Fruit fly (Drosophila melanogaster) whole organism, embryonic: ENCODE measurements around the gene Abca3.

Experiments used
- CG10462 ChIP-seq: fragments of 200-800 bp; sonication (Bioruptor generic); optimal IDR thresholded peaks from 2 replicates; lab custom pipeline; 2016; ENCODE audit warnings: missing biosample characterization, missing genetic modification characterization
- CG10959 ChIP-seq: fragments of 200-800 bp; sonication (Bioruptor generic); IDR thresholded peaks from 2 replicates; pipeline ENCODE4 v1.3.6; 2022; ENCODE audit warnings: missing biosample characterization, missing genetic modification characterization
- CG12942 ChIP-seq: fragments of 200-800 bp; sonication (Bioruptor generic); optimal IDR thresholded peaks from 3 replicates; lab custom pipeline; 2016; ENCODE audit warnings: missing biosample characterization, missing genetic modification characterization
- CG14014 ChIP-seq: fragments of 200-800 bp; sonication (Bioruptor generic); IDR thresholded peaks from 2 replicates; pipeline ENCODE4 v1.3.6; 2022; ENCODE audit warnings: missing biosample characterization, missing genetic modification characterization
- CG14441 ChIP-seq: fragments of 200-800 bp; sonication (Bioruptor generic); IDR thresholded peaks from 2 replicates; pipeline ENCODE4 v1.3.6; 2022; ENCODE audit warnings: missing biosample characterization, missing genetic modification characterization
- CG16779 ChIP-seq: fragments of 200-800 bp; sonication (Bioruptor generic); IDR thresholded peaks from 2 replicates; pipeline ENCODE4 v1.3.6; 2022; ENCODE audit warnings: missing biosample characterization, missing genetic modification characterization
- CG16815 ChIP-seq: fragments of 200-800 bp; sonication (Bioruptor generic); optimal IDR thresholded peaks from 3 replicates; lab custom pipeline; 2017; ENCODE audit warnings: missing biosample characterization, mild to moderate bottlenecking, missing genetic modification characterization
- CG17328 ChIP-seq: fragments of 200-800 bp; sonication (Bioruptor generic); IDR thresholded peaks from 2 replicates; pipeline ENCODE4 v1.3.6; 2022; ENCODE audit warnings: missing biosample characterization, missing genetic modification characterization
- CG17385 ChIP-seq: fragments of 200-800 bp; sonication (Bioruptor generic); optimal IDR thresholded peaks from 3 replicates; lab custom pipeline; 2018; ENCODE audit warnings: missing biosample characterization, mild to moderate bottlenecking, missing genetic modification characterization
- CG17568 ChIP-seq: fragments of 200-800 bp; sonication (Bioruptor generic); optimal IDR thresholded peaks from 2 replicates; lab custom pipeline; 2018; ENCODE audit warnings: missing biosample characterization, mild to moderate bottlenecking, missing genetic modification characterization, moderate library complexity
- CG18476 ChIP-seq: fragments of 200-800 bp; sonication (Bioruptor generic); optimal IDR thresholded peaks from 2 replicates; lab custom pipeline; 2016; ENCODE audit warnings: missing biosample characterization, mild to moderate bottlenecking, missing genetic modification characterization
- CG30431 ChIP-seq: fragments of 200-800 bp; sonication (Bioruptor generic); optimal IDR thresholded peaks from 2 replicates; lab custom pipeline; 2017; ENCODE audit warnings: missing biosample characterization, missing genetic modification characterization
- CG3065 ChIP-seq: fragments of 200-800 bp; sonication (Bioruptor generic); optimal IDR thresholded peaks from 2 replicates; lab custom pipeline; 2016; ENCODE audit warnings: missing biosample characterization, missing genetic modification characterization
- CG31365 ChIP-seq: fragments of 200-800 bp; sonication (Bioruptor generic); optimal IDR thresholded peaks from 2 replicates; lab custom pipeline; 2018; ENCODE audit warnings: missing biosample characterization, mild to moderate bottlenecking, missing genetic modification characterization
- CG4854 ChIP-seq: fragments of 200-800 bp; sonication (Bioruptor generic); optimal IDR thresholded peaks from 2 replicates; lab custom pipeline; 2016; ENCODE audit warnings: missing biosample characterization, missing genetic modification characterization, inconsistent platforms
- CG5245 ChIP-seq: fragments of 200-800 bp; sonication (Bioruptor generic); optimal IDR thresholded peaks from 3 replicates; lab custom pipeline; 2016; ENCODE audit warnings: missing biosample characterization, missing genetic modification characterization
- CG7839 ChIP-seq: fragments of 200-800 bp; sonication (Bioruptor generic); optimal IDR thresholded peaks from 3 replicates; lab custom pipeline; 2018; ENCODE audit warnings: missing biosample characterization, mild to moderate bottlenecking, missing genetic modification characterization, moderate library complexity
- CG8924 ChIP-seq: fragments of 200-800 bp; optimal IDR thresholded peaks from 3 replicates; lab custom pipeline; 2019; ENCODE audit warnings: missing biosample characterization, mild to moderate bottlenecking, missing genetic modification characterization, moderate library complexity
- CG9437 ChIP-seq: fragments of 200-800 bp; sonication (Bioruptor generic); optimal IDR thresholded peaks from 2 replicates; lab custom pipeline; 2018; ENCODE audit warnings: missing biosample characterization, mild to moderate bottlenecking, missing genetic modification characterization
- CG9932 ChIP-seq: fragments of 200-800 bp; sonication (Bioruptor generic); IDR thresholded peaks from 2 replicates; pipeline ENCODE4 v1.3.6; 2022; ENCODE audit warnings: missing biosample characterization, missing genetic modification characterization
- CoRest ChIP-seq: fragments of 200-800 bp; sonication (Bioruptor generic); optimal IDR thresholded peaks from 3 replicates; lab custom pipeline; 2018; ENCODE audit warnings: missing biosample characterization, mild to moderate bottlenecking, missing genetic modification characterization, moderate library complexity
- ERR ChIP-seq: fragments of 200-800 bp; sonication (Bioruptor generic); optimal IDR thresholded peaks from 2 replicates; lab custom pipeline; 2016; ENCODE audit warnings: missing biosample characterization, missing genetic modification characterization
- Elba2 ChIP-seq: fragments of 200-800 bp; sonication (Bioruptor generic); optimal IDR thresholded peaks from 3 replicates; lab custom pipeline; 2016; ENCODE audit warnings: missing biosample characterization, missing genetic modification characterization
- Ets65A ChIP-seq: fragments of 200-800 bp; sonication (Bioruptor generic); peaks from one replicate; lab custom pipeline; 2016; ENCODE audit warnings: missing biosample characterization, missing genetic modification characterization
- Hand ChIP-seq: fragments of 200-800 bp; sonication (Bioruptor generic); optimal IDR thresholded peaks from 2 replicates; lab custom pipeline; 2017; ENCODE audit warnings: mild to moderate bottlenecking, missing biosample characterization, missing genetic modification reagents, missing genetic modification characterization
- Hsf ChIP-seq: fragments of 200-800 bp; sonication (Bioruptor generic); optimal IDR thresholded peaks from 3 replicates; lab custom pipeline; 2016; ENCODE audit warnings: missing biosample characterization, missing genetic modification characterization
- Lim3 ChIP-seq: fragments of 200-800 bp; sonication (Bioruptor generic); IDR thresholded peaks from 2 replicates; pipeline ENCODE4 v1.3.6; 2022; ENCODE audit warnings: missing biosample characterization, missing genetic modification characterization
- NC2α ChIP-seq: fragments of 200-800 bp; sonication (Bioruptor generic); optimal IDR thresholded peaks from 2 replicates; lab custom pipeline; 2016; ENCODE audit warnings: missing biosample characterization, missing genetic modification characterization
- ab ChIP-seq: fragments of 200-800 bp; sonication (Bioruptor generic); optimal IDR thresholded peaks from 2 replicates; lab custom pipeline; 2016; ENCODE audit warnings: missing biosample characterization, missing genetic modification characterization
- abd-A ChIP-seq: fragments of 200-800 bp; sonication (Bioruptor generic); optimal IDR thresholded peaks from 3 replicates; lab custom pipeline; 2019; ENCODE audit warnings: missing biosample characterization, mild to moderate bottlenecking, missing genetic modification characterization, moderate library complexity
- az2 ChIP-seq: fragments of 200-800 bp; sonication (Bioruptor generic); optimal IDR thresholded peaks from 3 replicates; lab custom pipeline; 2016; ENCODE audit warnings: missing biosample characterization, missing genetic modification characterization
- bcd ChIP-seq: fragments of 200-800 bp; sonication (Bioruptor generic); optimal IDR thresholded peaks from 2 replicates; lab custom pipeline; 2017; ENCODE audit warnings: missing biosample characterization, mild to moderate bottlenecking, missing genetic modification characterization
- cato ChIP-seq: fragments of 200-800 bp; sonication (Bioruptor generic); optimal IDR thresholded peaks from 2 replicates; lab custom pipeline; 2016; ENCODE audit warnings: missing biosample characterization, missing genetic modification characterization, borderline replicate concordance
- crc ChIP-seq: fragments of 200-800 bp; sonication (Bioruptor generic); optimal IDR thresholded peaks from 2 replicates; lab custom pipeline; 2016; ENCODE audit warnings: missing biosample characterization, missing genetic modification characterization
- dpn ChIP-seq, 2 experiments: fragments of 200-800 bp; sonication (Bioruptor generic); optimal IDR thresholded peaks; 3 replicates each; lab custom pipeline; 2016; ENCODE audit warnings: missing biosample characterization in 2 of 2, missing genetic modification characterization in 2 of 2
- eve ChIP-seq, 2 experiments: fragments of >200 bp; optimal IDR thresholded peaks; 2 replicates each; lab custom pipeline; 2017; ENCODE audit warnings: missing biosample characterization in 2 of 2, missing genetic modification characterization in 2 of 2
- gcm ChIP-seq: fragments of 200-800 bp; sonication (Bioruptor generic); optimal IDR thresholded peaks from 2 replicates; lab custom pipeline; 2019; ENCODE audit warnings: missing biosample characterization, mild to moderate bottlenecking, missing genetic modification characterization, moderate library complexity
- grau ChIP-seq: fragments of 200-800 bp; optimal IDR thresholded peaks from 3 replicates; lab custom pipeline; 2019; ENCODE audit warnings: missing biosample characterization, mild to moderate bottlenecking, missing genetic modification characterization, moderate library complexity
- h ChIP-seq: fragments of >200 bp; optimal IDR thresholded peaks from 2 replicates; lab custom pipeline; 2017
- hbn ChIP-seq: fragments of 200-800 bp; sonication (Bioruptor generic); IDR thresholded peaks from 2 replicates; pipeline ENCODE4 v1.3.6; 2022; ENCODE audit warnings: missing biosample characterization, missing genetic modification characterization; ENCODE audit not compliant: partially characterized antibody
- kni ChIP-seq: fragments of 200-800 bp; sonication (Bioruptor generic); optimal IDR thresholded peaks from 3 replicates; lab custom pipeline; 2017; ENCODE audit warnings: mild to moderate bottlenecking, missing biosample characterization, missing genetic modification reagents, missing genetic modification characterization
- pita ChIP-seq: fragments of 200-800 bp; sonication (Bioruptor generic); optimal IDR thresholded peaks from 2 replicates; lab custom pipeline; 2017; ENCODE audit warnings: missing biosample characterization, mild to moderate bottlenecking, missing genetic modification characterization
- prd ChIP-seq, 3 experiments: fragments of >200 bp in 2 of 3; fragments of 200-800 bp in 1 of 3; sonication (Bioruptor generic) in 1 of 3; optimal IDR thresholded peaks in 2 of 3; IDR thresholded peaks in 1 of 3; 2 replicates in 2 of 3; 3 replicates in 1 of 3; pipeline versions ENCODE4 v1.3.6 to Lab custom; 2017 to 2022; ENCODE audit warnings: missing biosample characterization in 1 of 3, missing genetic modification characterization in 1 of 3
- stc ChIP-seq: fragments of 200-800 bp; sonication (Bioruptor generic); IDR thresholded peaks from 2 replicates; pipeline ENCODE4 v1.3.6; 2022; ENCODE audit warnings: missing biosample characterization, missing genetic modification characterization
- sug ChIP-seq: fragments of 200-800 bp; optimal IDR thresholded peaks from 2 replicates; lab custom pipeline; 2019; ENCODE audit warnings: missing biosample characterization, mild to moderate bottlenecking, missing genetic modification characterization, moderate library complexity
- unpg ChIP-seq: fragments of 200-800 bp; sonication (Bioruptor generic); optimal IDR thresholded peaks from 3 replicates; lab custom pipeline; 2018; ENCODE audit warnings: missing biosample characterization, mild to moderate bottlenecking, missing genetic modification characterization, moderate library complexity
- vfl ChIP-seq: fragments of 200-800 bp; sonication (Bioruptor generic); optimal IDR thresholded peaks from 2 replicates; lab custom pipeline; 2016; ENCODE audit warnings: missing biosample characterization, missing genetic modification characterization
- vnd ChIP-seq: fragments of 200-800 bp; sonication (Bioruptor generic); IDR thresholded peaks from 3 replicates; pipeline ENCODE4 v1.3.6; 2022; ENCODE audit warnings: missing biosample characterization, missing genetic modification characterization; ENCODE audit not compliant: partially characterized antibody
- wdn ChIP-seq: fragments of 200-800 bp; sonication (Bioruptor generic); IDR thresholded peaks from 2 replicates; pipeline ENCODE4 v1.3.6; 2022; ENCODE audit warnings: missing biosample characterization, missing genetic modification characterization
- zf30C ChIP-seq: fragments of 200-800 bp; sonication (Bioruptor generic); optimal IDR thresholded peaks from 3 replicates; lab custom pipeline; 2018; ENCODE audit warnings: missing biosample characterization, mild to moderate bottlenecking, missing genetic modification characterization

Abca3 gene

dm6 chrX:21306485-21307142 is at the start of gene Abca3 (continued):
- TF ChIP-seq vnd (GFP tag; lab: Robert Waterston, UW) (no peak), CG10959 (GFP tag; lab: Robert Waterston, UW) (0 out of 2 replicates have a peak, but pooled peaks have one; percentile 13), bcd (peak; percentile 63), Hand (no peak), cato (GFP tag; lab: Kevin White, UChicago) (no peak), CG4854 (GFP tag; lab: Kevin White, UChicago) (peak; percentile 17), abd-A (no peak), CG7839 (tag; lab: Kevin White, UChicago) (peak; percentile 75), Lim3 (no peak), hbn (GFP tag; lab: Robert Waterston, UW) (no peak), ERR (GFP tag; lab: Kevin White, UChicago) (peak; percentile 27), kni (peak; percentile 91), Elba2 (GFP tag; lab: Kevin White, UChicago) (no peak), sug (tag; lab: Kevin White, UChicago) (peak; percentile 83), CoRest (tag; lab: Kevin White, UChicago) (peak; percentile 78), wdn (peak; percentile 54), CG16815 (GFP tag; lab: Kevin White, UChicago) (peak; percentile 4), CG30431 (peak; percentile 13), CG17328 (GFP tag; lab: Robert Waterston, UW) (0 out of 2 replicates have a peak, but pooled peaks have one; percentile 23), CG17568 (GFP tag; lab: Kevin White, UChicago) (peak; percentile 42), CG14014 (peak; percentile 54), CG8924 (tag; lab: Kevin White, UChicago) (peak; percentile 68), az2 (GFP tag; lab: Kevin White, UChicago) (peak; percentile 40), CG18476 (GFP tag; lab: Kevin White, UChicago) (peak; percentile 3), eve (GFP tag; optimal IDR thresholded peaks at IDR 0.05; lab: Kevin White, UChicago) (peak in 1 of 2 experiments; percentile 79), crc (GFP tag; lab: Kevin White, UChicago) (peak; percentile 56), CG10462 (GFP tag; lab: Kevin White, UChicago) (no peak), ab (GFP tag; lab: Kevin White, UChicago) (no peak), CG12942 (peak; percentile 6), CG14441 (GFP tag; lab: Robert Waterston, UW) (no peak), CG17385 (GFP tag; lab: Kevin White, UChicago) (peak; percentile 55), CG16779 (GFP tag; lab: Robert Waterston, UW) (no peak), h (lab: Kevin White, UChicago) (no peak), CG9437 (peak; percentile 43), pita (GFP tag; lab: Kevin White, UChicago) (no peak), zf30C (GFP tag; lab: Kevin White, UChicago) (no peak), CG5245 (GFP tag; lab: Kevin White, UChicago) (no peak), CG3065 (GFP tag; lab: Kevin White, UChicago) (no peak), dpn (GFP tag; optimal IDR thresholded peaks at IDR 0.05; lab: Kevin White, UChicago) (peak; percentile 45 to 59), stc (GFP tag; lab: Robert Waterston, UW) (no peak), unpg (GFP tag; lab: Kevin White, UChicago) (peak; percentile 65), grau (tag; lab: Kevin White, UChicago) (peak; percentile 80), gcm (GFP tag; lab: Kevin White, UChicago) (peak; percentile 38), CG31365 (tag; lab: Kevin White, UChicago) (peak; percentile 21), Ets65A (peak; percentile 93), prd (optimal IDR thresholded peaks at IDR 0.05; lab: Kevin White, UChicago) (no peak), prd (GFP tag; IDR thresholded peaks at IDR 0.05; lab: Robert Waterston, UW) (peak; percentile 70; the same call in 2 of the 3 replicates), CG9932 (peak; percentile 78), vfl (peak; percentile 53), NC2α (peak; percentile 1), Hsf (GFP tag; lab: Kevin White, UChicago) (peak; percentile 31)
